Fruit fly (Drosophila melanogaster) whole organism, adult: ENCODE results near the gene Hrs.

ENCODE experiments used
- CG12768 ChIP-seq: fragments of 200-800 bp; sonication (Bioruptor generic); optimal IDR thresholded peaks from 2 replicates; lab custom pipeline; 2017; ENCODE audit warnings: missing biosample characterization, missing genetic modification characterization, mild to moderate bottlenecking, moderate library complexity, missing genetic modification reagents
- CG14711 ChIP-seq: fragments of 200-800 bp; sonication (Bioruptor generic); optimal IDR thresholded peaks from 2 replicates; lab custom pipeline; 2018; ENCODE audit warnings: missing biosample characterization, mild to moderate bottlenecking, missing genetic modification characterization, moderate library complexity
- CG1620 ChIP-seq: fragments of 200-800 bp; sonication (Bioruptor generic); optimal IDR thresholded peaks from 2 replicates; lab custom pipeline; 2016; ENCODE audit warnings: missing biosample characterization, missing genetic modification characterization
- CG33017 ChIP-seq: fragments of 200-800 bp; sonication (Bioruptor generic); optimal IDR thresholded peaks from 2 replicates; lab custom pipeline; 2018; ENCODE audit warnings: missing biosample characterization, mild to moderate bottlenecking, missing genetic modification characterization, moderate library complexity
- CG7045 ChIP-seq: fragments of 200-800 bp; sonication (Bioruptor generic); optimal IDR thresholded peaks from 2 replicates; lab custom pipeline; 2017; ENCODE audit warnings: missing biosample characterization, mild to moderate bottlenecking, missing genetic modification characterization
- Crg-1 ChIP-seq: fragments of 200-800 bp; sonication (Bioruptor generic); optimal IDR thresholded peaks from 2 replicates; lab custom pipeline; 2016; ENCODE audit warnings: missing biosample characterization, missing genetic modification characterization
- Hr96 ChIP-seq: fragments of 200-800 bp; sonication (Bioruptor generic); optimal IDR thresholded peaks from 2 replicates; lab custom pipeline; 2016; ENCODE audit warnings: missing biosample characterization, missing genetic modification characterization
- Mnt ChIP-seq: fragments of 200-800 bp; sonication (Bioruptor generic); optimal IDR thresholded peaks from 2 replicates; lab custom pipeline; 2016; ENCODE audit warnings: missing biosample characterization, mild to moderate bottlenecking, missing genetic modification characterization
- cic ChIP-seq: fragments of 200-800 bp; sonication (Bioruptor generic); optimal IDR thresholded peaks from 2 replicates; lab custom pipeline; 2017; ENCODE audit warnings: missing biosample characterization, mild to moderate bottlenecking, missing genetic modification characterization, moderate library complexity
- cnc ChIP-seq, 2 experiments: fragments of >200 bp; optimal IDR thresholded peaks; 2 replicates each; lab custom pipeline; 2017
- kay ChIP-seq: fragments of 200-800 bp; sonication (Bioruptor generic); peaks from one replicate; lab custom pipeline; 2016; ENCODE audit warnings: missing biosample characterization, missing genetic modification characterization, borderline replicate concordance
- tj ChIP-seq: fragments of 200-800 bp; sonication (Bioruptor generic); optimal IDR thresholded peaks from 3 replicates; lab custom pipeline; 2017; ENCODE audit warnings: missing biosample characterization, mild to moderate bottlenecking, missing genetic modification characterization, moderate library complexity

dm6 chr2L:2724459-2724858 is 15.3 kb upstream of the Hrs start:
- TF ChIP-seq Mnt (GFP tag; lab: Kevin White, UChicago) (no peak), Crg-1 (GFP tag; lab: Kevin White, UChicago) (no peak), CG12768 (GFP tag; lab: Kevin White, UChicago) (no peak), kay (GFP tag; lab: Kevin White, UChicago) (no peak), cic (GFP tag; lab: Kevin White, UChicago) (no peak), cnc (optimal IDR thresholded peaks at IDR 0.05; lab: Kevin White, UChicago) (no peak), CG7045 (GFP tag; lab: Kevin White, UChicago) (no peak), CG33017 (tag; lab: Kevin White, UChicago) (no peak), CG14711 (tag; lab: Kevin White, UChicago) (no peak), CG1620 (GFP tag; lab: Kevin White, UChicago) (no peak), tj (no peak), Hr96 (GFP tag; lab: Kevin White, UChicago) (no peak)
